Fruit fly (Drosophila melanogaster) whole organism, embryonic: Measurements from ENCODE around the gene CG5290.
A peak's percentile ranks its signal among the peaks of the same experiment; 100 is the strongest.

Experiments used
- BEAF-32 ChIP-seq: fragments of 200-800 bp; sonication (Bioruptor generic); optimal IDR thresholded peaks from 3 replicates; lab custom pipeline; 2017; ENCODE audit warnings: missing biosample characterization, missing genetic modification characterization, mild to moderate bottlenecking, moderate library complexity, missing genetic modification reagents
- CG10321 ChIP-seq: fragments of 200-800 bp; sonication (Bioruptor generic); IDR thresholded peaks from 2 replicates; pipeline ENCODE4 v1.3.6; 2022; ENCODE audit warnings: missing biosample characterization, missing genetic modification characterization
- CG10565 ChIP-seq: fragments of 200-800 bp; sonication (Bioruptor generic); optimal IDR thresholded peaks from 3 replicates; lab custom pipeline; 2016; ENCODE audit warnings: missing biosample characterization, mild to moderate bottlenecking, missing genetic modification characterization
- CG10979 ChIP-seq: fragments of 200-800 bp; sonication (Bioruptor generic); optimal IDR thresholded peaks from 2 replicates; lab custom pipeline; 2018; ENCODE audit warnings: missing biosample characterization, mild to moderate bottlenecking, missing genetic modification characterization, moderate library complexity
- CG11085 ChIP-seq: fragments of 200-800 bp; sonication (Bioruptor generic); IDR thresholded peaks from 2 replicates; pipeline ENCODE4 v1.3.6; 2022; ENCODE audit warnings: missing biosample characterization, missing genetic modification characterization
- CG11504 ChIP-seq: fragments of 200-800 bp; sonication (Bioruptor generic); optimal IDR thresholded peaks from 3 replicates; lab custom pipeline; 2019; ENCODE audit warnings: missing biosample characterization, mild to moderate bottlenecking, missing genetic modification characterization, moderate library complexity
- CG12659 ChIP-seq: fragments of 200-800 bp; sonication (Bioruptor generic); optimal IDR thresholded peaks from 3 replicates; lab custom pipeline; 2017; ENCODE audit warnings: mild to moderate bottlenecking, missing biosample characterization, missing genetic modification reagents, missing genetic modification characterization
- CG13775 ChIP-seq: fragments of 200-800 bp; sonication (Bioruptor generic); optimal IDR thresholded peaks from 3 replicates; lab custom pipeline; 2017; ENCODE audit warnings: missing biosample characterization, mild to moderate bottlenecking, missing genetic modification characterization
- CG14050 ChIP-seq: fragments of 200-800 bp; sonication (Bioruptor generic); IDR thresholded peaks from 3 replicates; pipeline ENCODE4 v1.3.6; 2022; ENCODE audit warnings: missing biosample characterization, missing genetic modification characterization
- CG14441 ChIP-seq: fragments of 200-800 bp; sonication (Bioruptor generic); IDR thresholded peaks from 2 replicates; pipeline ENCODE4 v1.3.6; 2022; ENCODE audit warnings: missing biosample characterization, missing genetic modification characterization
- CG1529 ChIP-seq: fragments of 200-800 bp; sonication (Bioruptor generic); optimal IDR thresholded peaks from 3 replicates; lab custom pipeline; 2018; ENCODE audit warnings: missing biosample characterization, missing genetic modification characterization
- CG15514 ChIP-seq: fragments of 200-800 bp; sonication (Bioruptor generic); optimal IDR thresholded peaks from 3 replicates; lab custom pipeline; 2017; ENCODE audit warnings: missing biosample characterization, missing genetic modification characterization, mild to moderate bottlenecking, moderate library complexity, missing genetic modification reagents
- CG2678 ChIP-seq: fragments of 200-800 bp; sonication (Bioruptor generic); optimal IDR thresholded peaks from 3 replicates; lab custom pipeline; 2019; ENCODE audit warnings: missing biosample characterization, mild to moderate bottlenecking, missing genetic modification characterization, moderate library complexity
- CG30020 ChIP-seq: fragments of 200-800 bp; optimal IDR thresholded peaks from 2 replicates; lab custom pipeline; 2019; ENCODE audit warnings: missing biosample characterization, mild to moderate bottlenecking, missing genetic modification characterization, moderate library complexity
- CG32532 ChIP-seq: fragments of 200-800 bp; sonication (Bioruptor generic); IDR thresholded peaks from 2 replicates; pipeline ENCODE4 v1.3.6; 2022; ENCODE audit warnings: missing biosample characterization, missing genetic modification characterization
- CG6791 ChIP-seq: fragments of 200-800 bp; sonication (Bioruptor generic); IDR thresholded peaks from 3 replicates; pipeline ENCODE4 v1.3.6; 2022; ENCODE audit warnings: missing biosample characterization, missing genetic modification characterization; ENCODE audit not compliant: partially characterized antibody
- CG7928 ChIP-seq: fragments of 200-800 bp; sonication (Bioruptor generic); optimal IDR thresholded peaks from 2 replicates; lab custom pipeline; 2017; ENCODE audit warnings: missing biosample characterization, mild to moderate bottlenecking, missing genetic modification characterization
- ERR ChIP-seq: fragments of 200-800 bp; sonication (Bioruptor generic); optimal IDR thresholded peaks from 2 replicates; lab custom pipeline; 2016; ENCODE audit warnings: missing biosample characterization, missing genetic modification characterization
- Ets65A ChIP-seq: fragments of 200-800 bp; sonication (Bioruptor generic); peaks from one replicate; lab custom pipeline; 2016; ENCODE audit warnings: missing biosample characterization, missing genetic modification characterization
- Fer3 ChIP-seq: fragments of 200-800 bp; sonication (Bioruptor generic); optimal IDR thresholded peaks from 2 replicates; lab custom pipeline; 2018; ENCODE audit warnings: missing biosample characterization, mild to moderate bottlenecking, missing genetic modification characterization, moderate library complexity
- HLH54F ChIP-seq: fragments of 200-800 bp; sonication (Bioruptor generic); optimal IDR thresholded peaks from 3 replicates; lab custom pipeline; 2016; ENCODE audit warnings: missing biosample characterization, missing genetic modification characterization
- Hand ChIP-seq: fragments of 200-800 bp; sonication (Bioruptor generic); optimal IDR thresholded peaks from 2 replicates; lab custom pipeline; 2017; ENCODE audit warnings: mild to moderate bottlenecking, missing biosample characterization, missing genetic modification reagents, missing genetic modification characterization
- MESR4 ChIP-seq: fragments of 200-800 bp; sonication (Bioruptor generic); optimal IDR thresholded peaks from 2 replicates; lab custom pipeline; 2018; ENCODE audit warnings: missing biosample characterization, mild to moderate bottlenecking, missing genetic modification characterization, moderate library complexity
- Med ChIP-seq: fragments of 200-800 bp; sonication (Bioruptor generic); peaks from one replicate; lab custom pipeline; 2016; ENCODE audit warnings: missing biosample characterization, missing genetic modification characterization, mild to moderate bottlenecking, inconsistent platforms, moderate library complexity
- Meics ChIP-seq: fragments of 200-800 bp; sonication (Bioruptor generic); optimal IDR thresholded peaks from 2 replicates; lab custom pipeline; 2017; ENCODE audit warnings: missing biosample characterization, mild to moderate bottlenecking, missing genetic modification characterization
- NC2β ChIP-seq: fragments of 200-800 bp; sonication (Bioruptor generic); optimal IDR thresholded peaks from 2 replicates; lab custom pipeline; 2016; ENCODE audit warnings: missing biosample characterization, missing genetic modification characterization
- NK7.1 ChIP-seq: fragments of 200-800 bp; sonication (Bioruptor generic); optimal IDR thresholded peaks from 3 replicates; lab custom pipeline; 2016; ENCODE audit warnings: missing biosample characterization, missing genetic modification characterization
- Oaz ChIP-seq: fragments of 200-800 bp; sonication (Bioruptor generic); IDR thresholded peaks from 2 replicates; pipeline ENCODE4 v1.3.6; 2022; ENCODE audit warnings: missing biosample characterization, missing genetic modification characterization
- Spps ChIP-seq: fragments of 200-800 bp; sonication (Bioruptor generic); optimal IDR thresholded peaks from 2 replicates; lab custom pipeline; 2018; ENCODE audit warnings: missing biosample characterization, mild to moderate bottlenecking, missing genetic modification characterization
- Vsx1 ChIP-seq: fragments of 200-800 bp; sonication (Bioruptor generic); optimal IDR thresholded peaks from 2 replicates; lab custom pipeline; 2017; ENCODE audit warnings: missing biosample characterization, mild to moderate bottlenecking, missing genetic modification characterization, missing genetic modification reagents
- abd-A ChIP-seq: fragments of 200-800 bp; sonication (Bioruptor generic); optimal IDR thresholded peaks from 3 replicates; lab custom pipeline; 2019; ENCODE audit warnings: missing biosample characterization, mild to moderate bottlenecking, missing genetic modification characterization, moderate library complexity
- ap ChIP-seq: fragments of 200-800 bp; sonication (Bioruptor generic); IDR thresholded peaks from 2 replicates; pipeline ENCODE4 v1.3.6; 2022; ENCODE audit warnings: missing biosample characterization, missing genetic modification characterization
- ara ChIP-seq: fragments of 200-800 bp; sonication (Bioruptor generic); IDR thresholded peaks from 2 replicates; pipeline ENCODE4 v1.3.6; 2022; ENCODE audit warnings: missing biosample characterization, missing genetic modification characterization
- bowl ChIP-seq: fragments of 200-800 bp; sonication (Bioruptor generic); IDR thresholded peaks from 2 replicates; pipeline ENCODE4 v1.3.6; 2022; ENCODE audit warnings: missing biosample characterization, missing genetic modification characterization
- cas ChIP-seq: fragments of 200-800 bp; sonication (Bioruptor generic); IDR thresholded peaks from 2 replicates; pipeline ENCODE4 v1.3.6; 2022; ENCODE audit warnings: missing biosample characterization, missing genetic modification characterization
- cg ChIP-seq: fragments of 200-800 bp; sonication (Bioruptor generic); optimal IDR thresholded peaks from 3 replicates; lab custom pipeline; 2019; ENCODE audit warnings: missing biosample characterization, mild to moderate bottlenecking, missing genetic modification characterization, moderate library complexity
- chif ChIP-seq, 2 experiments: fragments of 200-800 bp; sonication (Bioruptor generic); optimal IDR thresholded peaks; 3 replicates each; lab custom pipeline; 2016; ENCODE audit warnings: missing biosample characterization in 2 of 2, missing genetic modification characterization in 2 of 2
- corto ChIP-seq: fragments of 200-800 bp; sonication (Bioruptor generic); optimal IDR thresholded peaks from 2 replicates; lab custom pipeline; 2016; ENCODE audit warnings: missing biosample characterization, mild to moderate bottlenecking, missing genetic modification characterization, moderate library complexity
- croc ChIP-seq: fragments of 200-800 bp; sonication (Bioruptor generic); conservative IDR thresholded peaks from 3 replicates; pipeline ENCODE4 v1.3.6; 2022; ENCODE audit warnings: missing biosample characterization, missing genetic modification characterization
- da ChIP-seq: fragments of 200-800 bp; sonication (Bioruptor generic); optimal IDR thresholded peaks from 2 replicates; lab custom pipeline; 2016; ENCODE audit warnings: missing biosample characterization, missing genetic modification characterization
- fd102C ChIP-seq: fragments of 200-800 bp; sonication (Bioruptor generic); optimal IDR thresholded peaks from 2 replicates; lab custom pipeline; 2018; ENCODE audit warnings: missing biosample characterization, mild to moderate bottlenecking, missing genetic modification characterization, moderate library complexity
- fd96Cb ChIP-seq: fragments of 200-800 bp; sonication (Bioruptor generic); optimal IDR thresholded peaks from 2 replicates; lab custom pipeline; 2018; ENCODE audit warnings: missing biosample characterization, mild to moderate bottlenecking, missing genetic modification characterization, moderate library complexity
- ken ChIP-seq: fragments of 200-800 bp; sonication (Bioruptor generic); IDR thresholded peaks from 3 replicates; pipeline ENCODE4 v1.3.6; 2022; ENCODE audit warnings: missing biosample characterization, missing genetic modification characterization
- slp2 ChIP-seq: fragments of 200-800 bp; sonication (Bioruptor generic); optimal IDR thresholded peaks from 2 replicates; lab custom pipeline; 2016; ENCODE audit warnings: missing biosample characterization, missing genetic modification characterization
- sob ChIP-seq: fragments of 200-800 bp; sonication (Bioruptor generic); IDR thresholded peaks from 2 replicates; pipeline ENCODE4 v1.3.6; 2022; ENCODE audit warnings: missing biosample characterization, missing genetic modification characterization
- sqz ChIP-seq: fragments of 200-800 bp; sonication (Bioruptor generic); optimal IDR thresholded peaks from 3 replicates; lab custom pipeline; 2018; ENCODE audit warnings: missing biosample characterization, mild to moderate bottlenecking, missing genetic modification characterization
- trem ChIP-seq: fragments of 200-800 bp; optimal IDR thresholded peaks from 3 replicates; lab custom pipeline; 2019; ENCODE audit warnings: missing biosample characterization, mild to moderate bottlenecking, missing genetic modification characterization, moderate library complexity
- twi ChIP-seq: fragments of 200-800 bp; optimal IDR thresholded peaks from 2 replicates; lab custom pipeline; 2019; ENCODE audit warnings: missing biosample characterization, mild to moderate bottlenecking, missing genetic modification characterization, moderate library complexity
- zen ChIP-seq: fragments of 200-800 bp; sonication (Bioruptor generic); optimal IDR thresholded peaks from 3 replicates; lab custom pipeline; 2018; ENCODE audit warnings: missing biosample characterization, mild to moderate bottlenecking, missing genetic modification characterization, moderate library complexity
- zfh1 ChIP-seq: fragments of 200-800 bp; sonication (Bioruptor generic); IDR thresholded peaks from 3 replicates; pipeline ENCODE4 v1.3.6; 2022; ENCODE audit warnings: missing biosample characterization, missing genetic modification characterization

Gene CG5290

dm6 chr3L:17929697-17930581 lies 17.6 kb upstream of the CG5290 start (continued):
- no peak for TF ChIP-seq Vsx1 (GFP tag; lab: Kevin White, UChicago)
- no peak for TF ChIP-seq CG12659
- no peak for TF ChIP-seq bowl
- peak; percentile 61 for TF ChIP-seq abd-A
- TF ChIP-seq ap = no peak
- TF ChIP-seq sob (GFP tag; lab: Robert Waterston, UW) = no peak
- TF ChIP-seq CG10321 (GFP tag; lab: Robert Waterston, UW) = peak; percentile 69
- TF ChIP-seq CG6791 = no peak
- TF ChIP-seq CG10979 (tag; lab: Kevin White, UChicago) = no peak
- TF ChIP-seq zen (tag; lab: Kevin White, UChicago) = no peak
- TF ChIP-seq MESR4 (GFP tag; lab: Kevin White, UChicago) = no peak
- TF ChIP-seq Fer3 = no peak
- TF ChIP-seq CG2678 (tag; lab: Kevin White, UChicago) = no peak
- no peak for TF ChIP-seq cas (GFP tag; lab: Robert Waterston, UW)
- TF ChIP-seq corto (GFP tag; lab: Kevin White, UChicago) = no peak
- TF ChIP-seq CG11085 (GFP tag; lab: Robert Waterston, UW) = no peak
- TF ChIP-seq HLH54F (GFP tag; lab: Kevin White, UChicago) = no peak
- no peak for TF ChIP-seq sqz
- no peak for TF ChIP-seq croc
- no peak for TF ChIP-seq NC2β (GFP tag; lab: Kevin White, UChicago)
- TF ChIP-seq slp2 (GFP tag; lab: Kevin White, UChicago) = no peak
- TF ChIP-seq twi = no peak
- TF ChIP-seq Med (GFP tag; lab: Kevin White, UChicago) = no peak
- no peak for TF ChIP-seq CG30020
- TF ChIP-seq da (GFP tag; lab: Kevin White, UChicago) = no peak
- TF ChIP-seq cg (GFP tag; lab: Kevin White, UChicago) = peak; percentile 3
- TF ChIP-seq fd96Cb (tag; lab: Kevin White, UChicago) = no peak
- no peak for TF ChIP-seq CG13775 (GFP tag; lab: Kevin White, UChicago)
- no peak for TF ChIP-seq CG7928
- no peak for TF ChIP-seq Meics
- no peak for TF ChIP-seq Oaz
- TF ChIP-seq fd102C (GFP tag; lab: Kevin White, UChicago) = no peak
- TF ChIP-seq zfh1 (GFP tag; lab: Robert Waterston, UW) = no peak
- TF ChIP-seq CG10565 (GFP tag; lab: Kevin White, UChicago) = no peak
- TF ChIP-seq CG14441 (GFP tag; lab: Robert Waterston, UW) = no peak
- TF ChIP-seq BEAF-32 (GFP tag; lab: Kevin White, UChicago) = no peak
- TF ChIP-seq CG1529 = no peak
- TF ChIP-seq chif (GFP tag; optimal IDR thresholded peaks at IDR 0.05; lab: Kevin White, UChicago) = no peak
- TF ChIP-seq CG15514 (GFP tag; lab: Kevin White, UChicago) = no peak
- TF ChIP-seq CG14050 (GFP tag; lab: Robert Waterston, UW) = no peak
- no peak for TF ChIP-seq ara (GFP tag; lab: Robert Waterston, UW)
- TF ChIP-seq ERR (GFP tag; lab: Kevin White, UChicago) = peak; percentile 78
- TF ChIP-seq ken (GFP tag; lab: Robert Waterston, UW) = no peak
- no peak for TF ChIP-seq CG11504 (tag; lab: Kevin White, UChicago)
- TF ChIP-seq trem (tag; lab: Kevin White, UChicago) = no peak
- TF ChIP-seq Hand (GFP tag; lab: Kevin White, UChicago) = no peak
- no peak for TF ChIP-seq Spps
- peak; percentile 53 for TF ChIP-seq Ets65A
- no peak for TF ChIP-seq NK7.1 (GFP tag; lab: Kevin White, UChicago)
- no peak for TF ChIP-seq CG32532 (GFP tag; lab: Robert Waterston, UW)
